Fruit fly (Drosophila melanogaster) whole organism, prepupa: Measurements from ENCODE around the gene Cftr.

Experiments
- Blimp-1 ChIP-seq: fragments of 200-800 bp; sonication (Bioruptor generic); optimal IDR thresholded peaks from 3 replicates; lab custom pipeline; 2017; ENCODE audit warnings: missing biosample characterization, missing genetic modification characterization, mild to moderate bottlenecking, moderate library complexity, missing genetic modification reagents
- CG10631 ChIP-seq: fragments of 200-800 bp; sonication (Bioruptor generic); optimal IDR thresholded peaks from 2 replicates; lab custom pipeline; 2016; ENCODE audit warnings: missing biosample characterization, missing genetic modification characterization
- CG10669 ChIP-seq: fragments of 200-800 bp; sonication (Bioruptor generic); optimal IDR thresholded peaks from 3 replicates; lab custom pipeline; 2018; ENCODE audit warnings: missing biosample characterization, mild to moderate bottlenecking, missing genetic modification characterization, moderate library complexity
- CG11294 ChIP-seq: fragments of 200-800 bp; sonication (Bioruptor generic); IDR thresholded peaks from 2 replicates; pipeline ENCODE4 v1.3.6; 2022; ENCODE audit warnings: missing biosample characterization, missing genetic modification characterization
- CG11902 ChIP-seq: fragments of 200-800 bp; sonication (Bioruptor generic); optimal IDR thresholded peaks from 3 replicates; lab custom pipeline; 2016; ENCODE audit warnings: missing biosample characterization, missing genetic modification characterization
- CG15336 ChIP-seq: fragments of 200-800 bp; sonication (Bioruptor generic); IDR thresholded peaks from 2 replicates; pipeline ENCODE4 v1.3.6; 2022; ENCODE audit warnings: missing biosample characterization, missing genetic modification characterization
- CG1621 ChIP-seq: fragments of 200-800 bp; sonication (Bioruptor generic); optimal IDR thresholded peaks from 3 replicates; lab custom pipeline; 2018; ENCODE audit warnings: missing biosample characterization, mild to moderate bottlenecking, missing genetic modification characterization
- CG16779 ChIP-seq: fragments of 200-800 bp; sonication (Bioruptor generic); optimal IDR thresholded peaks from 3 replicates; lab custom pipeline; 2017; ENCODE audit warnings: missing biosample characterization, mild to moderate bottlenecking, missing genetic modification characterization
- CG3032 ChIP-seq: fragments of 200-800 bp; optimal IDR thresholded peaks from 2 replicates; lab custom pipeline; 2019; ENCODE audit warnings: missing biosample characterization, mild to moderate bottlenecking, missing genetic modification characterization, moderate library complexity
- CG32006 ChIP-seq: fragments of 200-800 bp; sonication (Bioruptor generic); optimal IDR thresholded peaks from 3 replicates; lab custom pipeline; 2017; ENCODE audit warnings: missing biosample characterization, mild to moderate bottlenecking, missing genetic modification characterization
- CG3919 ChIP-seq: fragments of 200-800 bp; sonication (Bioruptor generic); optimal IDR thresholded peaks from 3 replicates; lab custom pipeline; 2016; ENCODE audit warnings: missing biosample characterization, missing genetic modification characterization
- CG4318 ChIP-seq: fragments of 200-800 bp; sonication (Bioruptor generic); optimal IDR thresholded peaks from 3 replicates; lab custom pipeline; 2017; ENCODE audit warnings: missing biosample characterization, mild to moderate bottlenecking, missing genetic modification characterization
- CG6163 ChIP-seq: fragments of 200-800 bp; sonication (Bioruptor generic); IDR thresholded peaks from 3 replicates; pipeline ENCODE4 v1.3.6; 2022; ENCODE audit warnings: missing biosample characterization, missing genetic modification characterization
- CG6276 ChIP-seq: fragments of 200-800 bp; sonication (Bioruptor generic); optimal IDR thresholded peaks from 2 replicates; lab custom pipeline; 2017; ENCODE audit warnings: missing biosample characterization, mild to moderate bottlenecking, missing genetic modification characterization
- CG6792 ChIP-seq: fragments of 200-800 bp; sonication (Bioruptor generic); optimal IDR thresholded peaks from 3 replicates; lab custom pipeline; 2016; ENCODE audit warnings: missing biosample characterization, missing genetic modification characterization
- CG7368 ChIP-seq: fragments of 200-800 bp; sonication (Bioruptor generic); optimal IDR thresholded peaks from 3 replicates; lab custom pipeline; 2016; ENCODE audit warnings: missing biosample characterization, missing genetic modification characterization
- CG8119 ChIP-seq: fragments of 200-800 bp; sonication (Bioruptor generic); IDR thresholded peaks from 3 replicates; pipeline ENCODE4 v1.3.6; 2022; ENCODE audit warnings: missing biosample characterization, missing genetic modification characterization
- CG8319 ChIP-seq: fragments of 200-800 bp; sonication (Bioruptor generic); optimal IDR thresholded peaks from 3 replicates; lab custom pipeline; 2016; ENCODE audit warnings: missing biosample characterization, missing genetic modification characterization
- Eip75B ChIP-seq: fragments of 200-800 bp; sonication (Bioruptor generic); optimal IDR thresholded peaks from 3 replicates; lab custom pipeline; 2016; ENCODE audit warnings: missing biosample characterization, missing genetic modification characterization
- Eip78C ChIP-seq: fragments of 200-800 bp; sonication (Bioruptor generic); peaks from one replicate; lab custom pipeline; 2016; ENCODE audit warnings: missing biosample characterization, missing genetic modification characterization
- Eip93F ChIP-seq: fragments of 200-800 bp; sonication (Bioruptor generic); optimal IDR thresholded peaks from 2 replicates; lab custom pipeline; 2016; ENCODE audit warnings: missing biosample characterization, mild to moderate bottlenecking, missing genetic modification characterization
- Gug ChIP-seq: fragments of 200-800 bp; sonication (Bioruptor generic); IDR thresholded peaks from 2 replicates; pipeline ENCODE4 v1.3.6; 2022; ENCODE audit warnings: missing biosample characterization, missing genetic modification characterization
- Hr4 ChIP-seq: fragments of 200-800 bp; sonication (Bioruptor generic); optimal IDR thresholded peaks from 3 replicates; lab custom pipeline; 2016; ENCODE audit warnings: missing biosample characterization, missing genetic modification characterization
- Met ChIP-seq: fragments of 200-800 bp; sonication (Bioruptor generic); optimal IDR thresholded peaks from 3 replicates; lab custom pipeline; 2016; ENCODE audit warnings: missing biosample characterization, missing genetic modification characterization
- OdsH ChIP-seq: fragments of 200-800 bp; sonication (Bioruptor generic); optimal IDR thresholded peaks from 3 replicates; lab custom pipeline; 2016; ENCODE audit warnings: missing biosample characterization, missing genetic modification characterization
- Smox ChIP-seq: fragments of 200-800 bp; sonication (Bioruptor generic); optimal IDR thresholded peaks from 3 replicates; lab custom pipeline; 2016; ENCODE audit warnings: missing biosample characterization, missing genetic modification characterization
- Sox102F ChIP-seq: fragments of 200-800 bp; sonication (Bioruptor generic); optimal IDR thresholded peaks from 2 replicates; lab custom pipeline; 2016; ENCODE audit warnings: missing biosample characterization, mild to moderate bottlenecking, missing genetic modification characterization
- Sox14 ChIP-seq: fragments of 200-800 bp; sonication (Bioruptor generic); optimal IDR thresholded peaks from 3 replicates; lab custom pipeline; 2016; ENCODE audit warnings: missing biosample characterization, missing genetic modification characterization
- acj6 ChIP-seq: fragments of 200-800 bp; sonication (Bioruptor generic); optimal IDR thresholded peaks from 3 replicates; lab custom pipeline; 2016; ENCODE audit warnings: missing biosample characterization, missing genetic modification characterization
- dsx ChIP-seq: fragments of 200-800 bp; optimal IDR thresholded peaks from 3 replicates; lab custom pipeline; 2019; ENCODE audit warnings: missing biosample characterization, mild to moderate bottlenecking, missing genetic modification characterization, moderate library complexity; ENCODE audit not compliant: poor library complexity, severe bottlenecking
- eg ChIP-seq: fragments of 200-800 bp; sonication (Bioruptor generic); IDR thresholded peaks from 3 replicates; pipeline ENCODE4 v1.3.6; 2022; ENCODE audit warnings: missing biosample characterization, missing genetic modification characterization
- fd59A ChIP-seq: fragments of 200-800 bp; sonication (Bioruptor generic); optimal IDR thresholded peaks from 2 replicates; lab custom pipeline; 2017; ENCODE audit warnings: missing biosample characterization, mild to moderate bottlenecking, missing genetic modification characterization, missing genetic modification reagents
- fd85E ChIP-seq: fragments of 200-800 bp; sonication (Bioruptor generic); optimal IDR thresholded peaks from 3 replicates; lab custom pipeline; 2016; ENCODE audit warnings: missing biosample characterization, missing genetic modification characterization
- lz ChIP-seq: fragments of 200-800 bp; sonication (Bioruptor generic); optimal IDR thresholded peaks from 3 replicates; lab custom pipeline; 2016; ENCODE audit warnings: missing biosample characterization, missing genetic modification characterization
- pdm3 ChIP-seq: fragments of 200-800 bp; sonication (Bioruptor generic); optimal IDR thresholded peaks from 3 replicates; lab custom pipeline; 2016; ENCODE audit warnings: missing biosample characterization, missing genetic modification characterization
- ss ChIP-seq, 2 experiments: fragments of 200-800 bp; sonication (Bioruptor generic); optimal IDR thresholded peaks; 2 replicates in 1 of 2; 3 replicates in 1 of 2; lab custom pipeline; 2017 to 2018; ENCODE audit warnings: mild to moderate bottlenecking in 2 of 2, missing biosample characterization in 2 of 2, missing genetic modification characterization in 2 of 2, moderate library complexity in 1 of 2
- svp ChIP-seq: fragments of 200-800 bp; sonication (Bioruptor generic); peaks from one replicate; lab custom pipeline; 2016; ENCODE audit warnings: missing biosample characterization, missing genetic modification characterization
- vri ChIP-seq: fragments of 200-800 bp; sonication (Bioruptor generic); optimal IDR thresholded peaks from 3 replicates; lab custom pipeline; 2016; ENCODE audit warnings: missing biosample characterization, mild to moderate bottlenecking, missing genetic modification characterization

Gene Cftr

DNA sequence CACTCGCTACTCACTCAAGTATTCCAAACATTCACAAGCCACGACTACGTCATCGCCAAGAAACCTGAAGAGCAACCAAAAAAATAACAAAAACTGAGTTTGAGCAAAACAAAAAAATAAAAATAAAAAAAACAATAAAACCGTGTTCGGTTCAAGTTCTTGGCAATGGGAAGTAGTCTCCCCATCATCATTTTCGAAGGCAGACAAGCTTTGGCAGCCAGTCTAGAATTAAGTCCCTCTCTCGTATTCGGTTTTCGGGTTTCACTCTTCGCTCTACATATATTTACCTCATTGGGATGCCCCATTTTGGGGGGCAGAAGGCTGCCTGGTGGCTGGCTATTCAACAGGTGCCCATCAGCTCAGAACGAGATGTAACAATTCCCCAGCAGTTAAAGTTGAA lies 6.1 kb upstream of the Cftr start (continued):
- no peak for TF ChIP-seq Eip93F (GFP tag; lab: Kevin White, UChicago)
- no peak for TF ChIP-seq svp (GFP tag; lab: Kevin White, UChicago)
- no peak for TF ChIP-seq CG6792 (GFP tag; lab: Kevin White, UChicago)
- TF ChIP-seq CG3032 (tag; lab: Kevin White, UChicago), result peak; percentile 61
- no peak for TF ChIP-seq CG10631
- TF ChIP-seq CG32006, result no peak
- TF ChIP-seq Met (GFP tag; lab: Kevin White, UChicago), result no peak
- no peak for TF ChIP-seq Blimp-1 (GFP tag; lab: Kevin White, UChicago)
- TF ChIP-seq OdsH (GFP tag; lab: Kevin White, UChicago), result peak; percentile 17
- TF ChIP-seq ss (GFP tag; optimal IDR thresholded peaks at IDR 0.05; lab: Kevin White, UChicago), result peak; percentile 97 to 99
- peak; percentile 76 for TF ChIP-seq CG10669 (GFP tag; lab: Kevin White, UChicago)
- TF ChIP-seq Eip75B (GFP tag; lab: Kevin White, UChicago), result peak; percentile 9
- TF ChIP-seq CG1621 (tag; lab: Kevin White, UChicago), result peak; percentile 77
- TF ChIP-seq pdm3 (GFP tag; lab: Kevin White, UChicago), result peak; percentile 27
- no peak for TF ChIP-seq CG8119
- no peak for TF ChIP-seq Sox14
- TF ChIP-seq fd59A (GFP tag; lab: Kevin White, UChicago), result no peak
- TF ChIP-seq CG3919 (GFP tag; lab: Kevin White, UChicago), result peak; percentile 19
- peak; percentile 33 for TF ChIP-seq CG7368 (GFP tag; lab: Kevin White, UChicago)
- TF ChIP-seq lz (GFP tag; lab: Kevin White, UChicago), result no peak
- no peak for TF ChIP-seq CG11902
- no peak for TF ChIP-seq fd85E (GFP tag; lab: Kevin White, UChicago)

DNA sequence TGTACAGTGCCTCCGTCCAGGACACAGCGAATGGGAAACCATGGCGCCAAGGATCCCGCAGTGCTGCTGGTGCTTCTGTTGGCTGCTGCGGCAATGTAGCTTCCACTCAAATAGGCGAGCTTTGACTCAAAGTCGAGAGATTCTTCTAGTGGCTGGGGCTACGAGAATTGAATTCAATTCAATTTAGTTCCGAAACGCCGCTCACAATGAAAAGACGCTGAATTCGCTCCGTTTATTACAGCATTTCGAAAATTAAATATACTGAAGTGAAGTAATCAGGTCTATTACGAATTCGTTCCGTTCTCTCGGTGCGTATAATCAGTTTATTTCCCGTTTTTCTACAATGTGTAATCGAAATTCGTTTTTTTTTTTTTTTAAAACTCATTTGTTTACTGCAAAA lies 5.1 kb upstream of the Cftr start:
- TF ChIP-seq Met (GFP tag; lab: Kevin White, UChicago) (no peak), CG1621 (tag; lab: Kevin White, UChicago) (no peak), Smox (GFP tag; lab: Kevin White, UChicago) (no peak), ss (GFP tag; optimal IDR thresholded peaks at IDR 0.05; lab: Kevin White, UChicago) (peak in 1 of 2 experiments; percentile 17), Blimp-1 (GFP tag; lab: Kevin White, UChicago) (no peak), acj6 (GFP tag; lab: Kevin White, UChicago) (no peak), vri (GFP tag; lab: Kevin White, UChicago) (peak; percentile 48), dsx (no peak), Eip78C (GFP tag; lab: Kevin White, UChicago) (peak; percentile 1)

DNA sequence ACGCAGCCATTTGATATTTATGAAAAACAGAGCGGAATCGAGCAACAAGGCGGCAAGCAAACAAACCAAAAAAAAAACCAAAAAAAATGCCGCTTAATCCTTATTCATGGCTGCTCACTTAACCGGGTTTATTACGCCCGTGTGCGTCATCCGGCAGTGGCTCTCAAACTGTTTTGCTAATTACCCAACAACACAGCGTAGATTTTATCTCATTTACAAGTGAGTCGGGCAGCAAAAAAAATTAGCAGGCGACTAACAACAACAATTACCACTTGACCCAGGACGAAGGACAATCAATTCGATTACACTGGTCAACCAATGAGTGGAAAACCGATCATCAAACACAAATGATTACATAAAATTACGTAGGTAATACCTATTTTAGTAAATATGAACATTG lies 4.5 kb upstream of the Cftr start:
- TF ChIP-seq CG16779 (tag; lab: Kevin White, UChicago), result no peak
- TF ChIP-seq eg (GFP tag; lab: Robert Waterston, UW), result no peak
- no peak for TF ChIP-seq CG10631
- no peak for TF ChIP-seq CG8319 (GFP tag; lab: Kevin White, UChicago)
- TF ChIP-seq CG3032 (tag; lab: Kevin White, UChicago), result no peak
- TF ChIP-seq CG4318 (GFP tag; lab: Kevin White, UChicago), result no peak

DNA sequence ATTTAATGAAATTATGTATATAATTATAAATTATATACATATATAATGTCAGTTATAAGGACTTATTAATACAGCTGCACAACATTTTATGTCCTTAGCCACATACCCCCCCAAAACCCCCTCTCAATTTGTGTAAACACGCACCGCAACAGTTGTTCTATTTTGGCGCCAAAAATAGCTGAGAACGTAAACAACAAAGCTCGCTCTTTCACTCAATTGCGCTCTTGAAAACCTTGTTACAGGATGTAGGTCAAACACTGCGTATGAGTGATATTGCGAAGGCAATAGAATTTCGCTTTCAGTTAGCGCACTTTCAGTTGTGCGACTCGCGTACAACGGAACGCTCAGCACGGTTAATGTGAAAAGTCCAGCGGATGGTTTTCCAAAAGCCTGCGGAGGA lies 674 bp upstream of the Cftr start, which contains the start of gene Esyt2:
Gene Esyt2, plus strand, starts transcription at position 332 of the 400 bp plus-strand sequence.
- TF ChIP-seq Sox102F (no peak), CG6276 (GFP tag; lab: Kevin White, UChicago) (peak; percentile 41), Hr4 (no peak), CG11294 (GFP tag; lab: Robert Waterston, UW) (peak; percentile 43; the same call in 1 of the 2 replicates), Eip78C (GFP tag; lab: Kevin White, UChicago) (no peak), CG15336 (peak; percentile 65), OdsH (GFP tag; lab: Kevin White, UChicago) (peak; percentile 22), eg (GFP tag; lab: Robert Waterston, UW) (peak; percentile 75), CG6163 (GFP tag; lab: Robert Waterston, UW) (0 out of 3 replicates have a peak, but pooled peaks have one; percentile 34), Gug (0 out of 2 replicates have a peak, but pooled peaks have one; percentile 49), CG32006 (peak; percentile 14)
- TF ChIP-seq, all 60 proteins: peak for 8
